Worm (Caenorhabditis elegans): ENCODE data around the gene angl-1.

Gene angl-1

DNA sequence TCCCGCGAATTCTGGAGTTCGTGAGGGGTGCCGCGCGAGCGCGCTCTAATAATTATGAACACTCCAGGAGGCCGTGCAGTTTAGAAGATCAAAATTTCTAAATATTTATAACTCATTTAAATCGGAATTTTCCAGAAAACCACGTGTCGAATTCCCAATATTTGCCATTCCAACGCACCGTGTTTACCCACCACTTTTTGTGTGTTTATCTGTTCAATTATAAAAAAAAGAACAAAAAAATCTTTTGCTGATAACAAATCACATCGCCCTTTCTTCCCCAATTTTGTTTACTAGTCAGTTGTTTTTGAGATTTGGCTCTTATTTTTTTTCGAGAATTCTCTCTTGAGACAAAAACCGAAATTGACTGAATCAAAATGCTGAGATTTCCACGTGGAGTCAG lies 3.3 kb downstream of the angl-1 start:
- peak; percentile 2 for TF ChIP-seq pqm-1 (tag; optimal IDR thresholded peaks at IDR 0.05)
- TF ChIP-seq snpc-4 (tag; optimal IDR thresholded peaks at IDR 0.05) = no peak
- peak; percentile 1 for TF ChIP-seq nhr-77 (tag; optimal IDR thresholded peaks at IDR 0.05)
- no peak for TF ChIP-seq ceh-44 (GFP tag; IDR thresholded peaks at IDR 0.05)
- no peak for TF ChIP-seq daf-16 (GFP tag; optimal IDR thresholded peaks at IDR 0.05)
- TF ChIP-seq daf-16 (tag; optimal IDR thresholded peaks at IDR 0.05) = peak; percentile 97
- TF ChIP-seq dmd-6 (GFP tag; IDR thresholded peaks at IDR 0.05) = 0 out of 2 replicates have a peak, but pooled peaks have one; percentile 7
- TF ChIP-seq dve-1 (tag; optimal IDR thresholded peaks at IDR 0.05; ENCODE audit: insufficient read depth) = peak; percentile 67

DNA sequence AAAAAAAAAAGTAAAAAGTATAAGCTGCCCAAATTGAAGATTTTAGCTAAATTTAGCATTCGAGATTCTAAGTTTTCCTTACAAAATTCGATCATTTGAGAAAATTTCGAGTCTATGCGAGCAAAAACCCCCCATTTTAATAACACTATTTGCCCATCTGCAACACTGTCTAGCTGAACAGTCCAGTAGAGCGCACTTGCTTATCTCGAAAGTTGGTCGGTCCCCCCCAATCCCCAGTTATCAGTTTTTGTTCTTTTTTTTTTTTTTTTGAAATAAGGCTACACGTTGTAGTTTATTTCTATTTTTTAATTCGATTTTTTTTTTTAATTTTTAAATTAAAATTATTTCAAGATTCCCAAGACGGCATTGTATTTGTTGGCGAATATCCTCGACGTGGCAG lies 4.8 kb downstream of the angl-1 start:
- peak; percentile 36 for TF ChIP-seq mep-1 (tag; optimal IDR thresholded peaks at IDR 0.05)
- TF ChIP-seq hlh-11 (tag; optimal IDR thresholded peaks at IDR 0.05) = peak; percentile 13
- TF ChIP-seq lsy-2 (tag; optimal IDR thresholded peaks at IDR 0.05) = peak in 1 of 2 experiments; percentile 54
- TF ChIP-seq mes-2 (tag; optimal IDR thresholded peaks at IDR 0.05; ENCODE audit: poor library complexity, severe bottlenecking) = peak; percentile 27
- peak; percentile 51 for TF ChIP-seq dve-1 (tag; optimal IDR thresholded peaks at IDR 0.05; ENCODE audit: insufficient read depth)
- TF ChIP-seq unc-62 (GFP tag; optimal IDR thresholded peaks at IDR 0.05 in 1 of 2) = peak in 1 of 2 experiments; percentile 21
- TF ChIP-seq unc-62 (tag; optimal IDR thresholded peaks at IDR 0.05) = no peak
- TF ChIP-seq dpl-1 (GFP tag; optimal IDR thresholded peaks at IDR 0.05) = peak; percentile 10
- TF ChIP-seq lin-15B (tag; optimal IDR thresholded peaks at IDR 0.05) = no peak
- TF ChIP-seq daf-16 (GFP tag; optimal IDR thresholded peaks at IDR 0.05) = no peak
- peak; percentile 66 for TF ChIP-seq daf-16 (tag; optimal IDR thresholded peaks at IDR 0.05)
- TF ChIP-seq mdt-29 (GFP tag; IDR thresholded peaks at IDR 0.05) = no peak
- TF ChIP-seq pqm-1 (tag; optimal IDR thresholded peaks at IDR 0.05) = peak; percentile 9
- no peak for TF ChIP-seq nhr-10 (tag; optimal IDR thresholded peaks at IDR 0.05)
- TF ChIP-seq nhr-28 (tag; optimal IDR thresholded peaks at IDR 0.05) = peak; percentile 18
- no peak for TF ChIP-seq saeg-2 (GFP tag; IDR thresholded peaks at IDR 0.05)
- TF ChIP-seq zfp-3 (GFP tag; conservative IDR thresholded peaks at IDR 0.05) = no peak
- no peak for TF ChIP-seq egl-43 (GFP tag; IDR thresholded peaks at IDR 0.05)
- no peak for TF ChIP-seq T26A8.4 (GFP tag; IDR thresholded peaks at IDR 0.05)
- peak; percentile 90 for TF ChIP-seq lin-38 (GFP tag; IDR thresholded peaks at IDR 0.05)

DNA sequence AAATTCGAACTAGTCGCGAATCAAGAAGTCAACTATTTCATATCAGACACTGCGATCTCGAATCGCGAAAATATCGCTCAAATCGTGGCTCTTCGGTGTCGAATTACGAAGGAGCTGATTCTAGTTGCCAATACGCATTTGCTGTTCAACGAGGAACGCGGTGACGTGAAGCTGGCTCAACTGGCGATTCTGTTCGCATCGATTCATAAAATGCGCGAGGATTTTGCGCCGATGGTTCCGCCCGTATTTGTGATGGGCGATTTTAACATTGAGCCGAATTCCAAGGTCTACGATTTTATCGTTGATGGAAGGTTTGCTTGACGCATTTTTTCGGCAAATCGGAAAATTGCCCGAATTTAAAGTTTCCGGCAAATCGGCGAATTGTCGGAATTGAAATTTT lies 7.6 kb downstream of the angl-1 start:
- no peak for TF ChIP-seq Y75B8A.6 (GFP tag; IDR thresholded peaks at IDR 0.05)
- peak in 1 of 2 experiments; percentile 93 for TF ChIP-seq unc-62 (GFP tag; optimal IDR thresholded peaks at IDR 0.05 in 1 of 2)
- no peak for TF ChIP-seq unc-62 (tag; optimal IDR thresholded peaks at IDR 0.05)
- no peak for TF ChIP-seq spr-3 (GFP tag; optimal IDR thresholded peaks at IDR 0.05)
- TF ChIP-seq nhr-10 (tag; optimal IDR thresholded peaks at IDR 0.05) = no peak
- TF ChIP-seq snpc-4 (tag; optimal IDR thresholded peaks at IDR 0.05) = no peak
- no peak for TF ChIP-seq saeg-2 (GFP tag; IDR thresholded peaks at IDR 0.05)
- no peak for TF ChIP-seq attf-4 (tag; optimal IDR thresholded peaks at IDR 0.05)
- TF ChIP-seq daf-8 (GFP tag; IDR thresholded peaks at IDR 0.05) = no peak

DNA sequence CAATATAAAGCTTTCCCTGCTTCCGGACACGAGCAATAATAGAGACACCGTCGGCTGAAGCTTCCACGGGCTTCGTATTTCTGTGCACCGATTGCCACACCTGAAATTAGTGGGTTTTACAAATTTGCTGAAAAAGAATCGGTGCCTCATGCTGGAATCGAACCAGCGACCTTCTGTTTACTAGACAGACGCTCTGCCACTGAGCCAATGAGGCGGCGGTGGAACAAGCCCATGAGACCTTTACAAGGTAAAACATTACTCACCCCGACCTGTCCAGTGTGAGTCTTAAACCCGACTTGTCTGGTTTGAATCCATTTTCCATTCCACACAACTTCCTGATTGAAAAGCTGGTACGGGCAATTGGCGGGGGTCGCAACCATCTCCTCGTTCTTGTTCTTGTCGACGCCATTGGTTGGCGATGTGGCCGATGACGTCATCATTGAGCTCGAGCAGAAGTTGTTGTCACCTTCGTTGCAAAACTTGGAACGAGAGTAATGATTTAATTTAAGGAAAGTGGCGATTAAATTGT lies 11.7 kb downstream of the angl-1 start, which contains the start of gene ndx-2:
ndx-2 (minus strand) TSS at position 479 of the 529 bp plus-strand sequence.
- peak; percentile 41 for TF ChIP-seq Y5F2A.4 (GFP tag; optimal IDR thresholded peaks at IDR 0.05)
- TF ChIP-seq set-16 (GFP tag; IDR thresholded peaks at IDR 0.05) = no peak
- no peak for TF ChIP-seq nhr-28 (tag; optimal IDR thresholded peaks at IDR 0.05)
- TF ChIP-seq pqm-1 (tag; optimal IDR thresholded peaks at IDR 0.05) = no peak
- TF ChIP-seq nhr-237 (tag; optimal IDR thresholded peaks at IDR 0.05) = no peak
- TF ChIP-seq mxl-3 (GFP tag; optimal IDR thresholded peaks at IDR 0.05) = peak; percentile 17
- TF ChIP-seq arid-1 (GFP tag; conservative IDR thresholded peaks at IDR 0.05) = peak; percentile 54; the same call in 1 of the 2 replicates
- TF ChIP-seq cey-2 (tag; optimal IDR thresholded peaks at IDR 0.05; ENCODE audit: borderline replicate concordance, insufficient read depth) = no peak
- TF ChIP-seq D1046.2 (GFP tag; IDR thresholded peaks at IDR 0.05) = no peak
- TF ChIP-seq dmd-6 (GFP tag; IDR thresholded peaks at IDR 0.05) = peak; percentile 57
- peak; percentile 93 for TF ChIP-seq lim-7 (GFP tag; IDR thresholded peaks at IDR 0.05)
- 0 out of 2 replicates have a peak, but pooled peaks have one; percentile 20 for TF ChIP-seq mxl-2 (GFP tag; conservative IDR thresholded peaks at IDR 0.05)
- 0 out of 2 replicates have a peak, but pooled peaks have one; percentile 29 for TF ChIP-seq nhr-42 (GFP tag; IDR thresholded peaks at IDR 0.05)
- TF ChIP-seq mdt-29 (GFP tag; IDR thresholded peaks at IDR 0.05) = 0 out of 2 replicates have a peak, but pooled peaks have one; percentile 25
- TF ChIP-seq zfp-3 (GFP tag; conservative IDR thresholded peaks at IDR 0.05) = no peak
- peak; percentile 70 for TF ChIP-seq mes-2 (tag; optimal IDR thresholded peaks at IDR 0.05; ENCODE audit: poor library complexity, severe bottlenecking)
- 0 out of 2 replicates have a peak, but pooled peaks have one; percentile 46 for TF ChIP-seq vab-7 (GFP tag; IDR thresholded peaks at IDR 0.05)
- TF ChIP-seq lin-13 (GFP tag; optimal IDR thresholded peaks at IDR 0.05) = peak; percentile 78
- peak; percentile 72 for TF ChIP-seq Y48G9A.11 (GFP tag; IDR thresholded peaks at IDR 0.05)
- no peak for TF ChIP-seq unc-39 (tag; optimal IDR thresholded peaks at IDR 0.05)
- TF ChIP-seq dve-1 (tag; optimal IDR thresholded peaks at IDR 0.05; ENCODE audit: insufficient read depth) = peak; percentile 10
- TF ChIP-seq nhr-102 (tag; optimal IDR thresholded peaks at IDR 0.05) = peak; percentile 8
- TF ChIP-seq nhr-76 (tag; optimal IDR thresholded peaks at IDR 0.05) = no peak
- peak; percentile 85 for TF ChIP-seq lin-38 (GFP tag; IDR thresholded peaks at IDR 0.05)

Data from whole organism, L4 larva.